Fruit fly (Drosophila melanogaster): Measurements from ENCODE around the gene Dpm1.

DNA sequence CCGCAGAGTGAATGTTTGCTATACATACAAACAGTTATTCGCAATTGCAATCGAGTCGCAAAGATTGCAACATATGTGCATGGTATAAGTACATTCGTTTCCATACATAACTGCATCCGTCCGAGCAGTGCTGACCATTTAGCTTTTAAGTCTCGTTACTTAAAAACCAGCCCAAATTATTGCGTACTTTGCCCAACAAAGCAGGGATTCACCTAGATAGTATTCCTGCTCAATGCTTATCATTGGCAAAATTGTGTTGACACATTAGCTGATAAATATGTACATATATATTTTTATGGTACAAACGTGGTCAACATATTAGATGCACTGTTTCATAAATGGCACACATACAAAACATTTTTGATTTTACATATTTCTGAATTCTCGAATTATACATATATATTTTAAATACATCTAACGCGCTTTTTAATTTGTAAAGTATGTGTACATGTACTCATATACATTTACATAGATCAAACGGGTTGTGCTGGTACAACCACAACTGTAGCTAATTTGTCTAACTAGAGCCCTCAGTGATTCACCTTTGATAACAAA is 16.9 kb upstream of the Dpm1 start:
- no peak for TF ChIP-seq bab1 (GFP tag; optimal IDR thresholded peaks at IDR 0.05)
- no peak for TF ChIP-seq ovo (GFP tag; optimal IDR thresholded peaks at IDR 0.05)
- no peak for TF ChIP-seq Hr96 (GFP tag; optimal IDR thresholded peaks at IDR 0.05)

Measured in whole organism, adult.